Worm (Caenorhabditis elegans) whole organism, early embryonic: ENCODE results near the gene best-3.

Source experiments
- ama-1 ChIP-seq: fragments of 150-350 bp; optimal IDR thresholded peaks from 2 replicates; lab custom pipeline; 2014
- flt-1 ChIP-seq: fragments of 200-800 bp; sonication (Bioruptor generic); IDR thresholded peaks from 2 replicates; pipeline ENCODE4 v1.3.6; 2022; ENCODE audit warnings: missing genetic modification characterization, missing compliant biosample characterization
- tbx-11 ChIP-seq: fragments of 200-800 bp; sonication (Bioruptor generic); IDR thresholded peaks from 2 replicates; pipeline ENCODE4 v1.3.6; 2022; ENCODE audit warnings: missing genetic modification characterization, missing compliant biosample characterization

DNA sequence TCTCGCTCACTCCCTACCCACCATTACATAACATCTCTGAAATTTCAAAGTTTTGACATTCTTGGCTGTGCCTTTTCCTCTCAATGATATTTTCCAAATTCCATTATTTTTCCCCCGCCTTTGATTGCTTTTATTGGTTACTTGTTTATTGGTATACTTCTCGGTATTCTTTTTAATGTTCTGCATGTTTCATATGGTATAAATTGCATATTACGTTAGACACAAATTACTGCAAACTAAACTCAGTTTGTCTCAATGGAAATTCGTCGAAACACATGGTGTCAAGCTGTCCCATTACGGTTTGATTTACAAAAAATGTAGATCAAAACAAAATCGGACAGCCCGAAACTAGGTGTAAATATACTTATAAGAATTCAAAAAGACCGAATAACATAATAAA lies 9.2 kb downstream of the best-3 start:
- TF ChIP-seq ama-1 (lab: Kevin White, UChicago) = no peak
- no peak for TF ChIP-seq flt-1 (GFP tag; lab: Robert Waterston, UW)
- no peak for TF ChIP-seq tbx-11
